Fruit fly (Drosophila melanogaster): Measurements from ENCODE around the gene Reps.

Gene Reps

DNA sequence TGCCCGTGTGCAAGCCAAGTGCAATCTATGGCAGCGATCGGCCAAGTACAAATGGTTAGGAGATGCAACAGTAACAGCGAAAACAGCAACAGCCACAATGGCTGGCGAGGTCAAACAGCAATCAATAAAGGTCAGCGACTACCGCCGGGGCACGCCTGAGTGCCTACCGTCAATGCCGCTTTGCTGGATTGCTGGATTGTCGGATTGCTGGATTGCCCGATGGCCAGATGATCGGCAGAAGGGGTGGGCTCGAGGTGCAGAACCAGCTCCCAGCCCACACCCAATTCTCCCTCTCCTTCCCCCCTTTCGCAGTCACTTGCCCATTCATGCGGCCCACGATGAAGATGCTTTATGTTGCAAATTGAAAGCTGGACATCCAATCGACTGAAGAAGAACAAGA lies 37.5 kb downstream of the Reps start:
- TF ChIP-seq CG32121 (GFP tag; IDR thresholded peaks at IDR 0.05) (no peak), Pif1A (GFP tag; optimal IDR thresholded peaks at IDR 0.05) (no peak), CG14655 (GFP tag; optimal IDR thresholded peaks at IDR 0.05) (no peak), EcR (GFP tag; optimal IDR thresholded peaks at IDR 0.05) (peak; percentile 37), CG13204 (GFP tag; optimal IDR thresholded peaks at IDR 0.05) (peak; percentile 65), CG8159 (tag; optimal IDR thresholded peaks at IDR 0.05) (no peak), CG4496 (GFP tag; IDR thresholded peaks at IDR 0.05) (no peak), CG12605 (GFP tag; IDR thresholded peaks at IDR 0.05) (no peak), D1 (tag; optimal IDR thresholded peaks at IDR 0.05) (no peak), fd96Ca (GFP tag; IDR thresholded peaks at IDR 0.05) (0 out of 3 replicates have a peak, but pooled peaks have one; percentile 5), CG15710 (tag; optimal IDR thresholded peaks at IDR 0.05) (no peak)

DNA sequence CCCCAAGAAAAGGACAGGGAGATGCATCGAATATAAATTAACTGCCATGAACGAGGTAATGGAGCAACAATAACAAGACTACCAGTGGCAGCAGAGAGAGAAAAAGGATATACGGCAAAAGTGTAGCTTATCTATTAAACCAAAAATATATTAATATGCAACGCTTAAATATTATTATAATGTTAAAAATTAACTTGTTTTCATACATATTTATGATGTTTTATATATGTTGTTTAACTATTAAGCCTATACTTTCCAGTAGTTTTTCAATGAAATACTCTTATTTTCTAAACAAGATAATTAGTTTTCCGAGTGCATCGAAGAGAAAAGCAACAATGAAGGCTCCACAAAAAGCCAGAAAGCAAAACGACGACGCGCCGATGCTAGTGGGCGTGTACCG lies 38.0 kb downstream of the Reps start:
- TF ChIP-seq CG12605 (GFP tag; IDR thresholded peaks at IDR 0.05) (peak; percentile 23; the same call in 1 of the 2 replicates), EcR (GFP tag; optimal IDR thresholded peaks at IDR 0.05) (no peak), CG14655 (GFP tag; optimal IDR thresholded peaks at IDR 0.05) (peak; percentile 46), CG9948 (tag; optimal IDR thresholded peaks at IDR 0.05) (peak; percentile 43), CG8159 (tag; optimal IDR thresholded peaks at IDR 0.05) (peak; percentile 67), CG34367 (tag; optimal IDR thresholded peaks at IDR 0.05) (peak; percentile 32), CG17806 (tag; optimal IDR thresholded peaks at IDR 0.05) (peak; percentile 59), CG4496 (GFP tag; IDR thresholded peaks at IDR 0.05) (no peak), Pif1A (GFP tag; optimal IDR thresholded peaks at IDR 0.05) (no peak), CG15710 (tag; optimal IDR thresholded peaks at IDR 0.05) (peak; percentile 59), CG8301 (tag; optimal IDR thresholded peaks at IDR 0.05) (peak; percentile 37), CG32121 (GFP tag; IDR thresholded peaks at IDR 0.05) (no peak), fd96Ca (GFP tag; IDR thresholded peaks at IDR 0.05) (no peak), D1 (tag; optimal IDR thresholded peaks at IDR 0.05) (peak; percentile 33)

DNA sequence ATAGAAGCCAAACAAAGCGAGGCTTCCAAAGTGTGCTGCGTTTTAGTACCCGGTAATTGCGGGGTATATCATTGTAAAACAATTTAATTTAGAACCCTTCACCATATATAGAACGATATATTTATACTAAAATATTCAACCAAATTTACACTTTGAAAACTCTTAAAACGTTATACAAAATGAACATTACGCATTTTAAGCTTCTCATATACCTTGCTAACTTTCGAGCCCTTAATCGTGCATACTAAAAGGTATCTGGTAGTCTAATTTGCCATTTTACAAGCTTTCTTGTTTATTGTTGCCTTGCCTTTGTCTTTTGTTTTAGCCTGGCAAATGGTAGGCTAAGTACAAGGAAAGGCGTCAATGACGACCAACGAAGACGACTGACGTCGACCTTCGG lies 38.5 kb downstream of the Reps start:
- TF ChIP-seq Pif1B (GFP tag; optimal IDR thresholded peaks at IDR 0.05) (peak; percentile 13), gl (tag; optimal IDR thresholded peaks at IDR 0.05) (no peak)

DNA sequence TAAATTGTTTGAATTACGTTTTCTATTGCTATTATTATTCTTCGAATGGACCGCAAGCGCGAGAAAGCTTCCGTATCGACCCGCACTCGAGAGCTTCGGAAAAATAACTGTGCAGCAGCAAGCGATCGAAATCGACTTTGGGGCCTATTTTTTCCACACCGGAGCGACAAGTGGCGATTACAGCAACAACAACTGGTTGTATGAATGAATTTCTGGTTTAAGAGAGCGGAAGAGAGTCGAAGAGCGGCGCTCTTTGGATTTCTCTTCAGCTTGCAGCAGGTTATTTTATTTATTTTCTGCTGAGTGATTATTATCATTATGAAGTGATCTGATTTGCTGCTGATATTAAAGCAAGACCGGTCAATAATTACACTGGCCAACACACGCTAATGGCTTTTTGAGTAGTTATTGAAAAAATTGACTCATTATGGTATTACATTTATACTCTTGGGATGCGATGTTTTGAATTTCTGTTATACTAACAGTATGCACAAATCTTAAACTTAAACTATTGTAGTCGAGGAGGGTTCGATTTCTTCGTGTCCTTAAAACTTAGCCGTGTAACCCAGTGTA lies 39.5 kb downstream of the Reps start, which contains the start of gene Samuel:
Gene Samuel (minus strand): TSS at position 112 of the 573 bp plus-strand sequence.
- TF ChIP-seq CG14655 (GFP tag; optimal IDR thresholded peaks at IDR 0.05) (peak; percentile 59), Ets98B (GFP tag; IDR thresholded peaks at IDR 0.05) (peak; percentile 73), CG10348 (GFP tag; IDR thresholded peaks at IDR 0.05) (no peak), CG13204 (GFP tag; optimal IDR thresholded peaks at IDR 0.05) (peak; percentile 54), fd96Ca (GFP tag; IDR thresholded peaks at IDR 0.05) (no peak; the same call in 2 of the 3 replicates), Pif1A (GFP tag; optimal IDR thresholded peaks at IDR 0.05) (peak; percentile 58), rn (GFP tag; IDR thresholded peaks at IDR 0.05) (no peak), EcR (GFP tag; optimal IDR thresholded peaks at IDR 0.05) (peak; percentile 58), Pif1B (GFP tag; optimal IDR thresholded peaks at IDR 0.05) (peak; percentile 70), CG8159 (tag; optimal IDR thresholded peaks at IDR 0.05) (peak; percentile 68), CG15710 (tag; optimal IDR thresholded peaks at IDR 0.05) (peak; percentile 49), CG34367 (tag; optimal IDR thresholded peaks at IDR 0.05) (peak; percentile 43), CG4496 (GFP tag; IDR thresholded peaks at IDR 0.05) (peak; percentile 62; the same call in 1 of the 3 replicates), CG9948 (tag; optimal IDR thresholded peaks at IDR 0.05) (peak; percentile 18), CG8301 (tag; optimal IDR thresholded peaks at IDR 0.05) (peak; percentile 50), Snoo (tag; optimal IDR thresholded peaks at IDR 0.05) (peak; percentile 38), CG12605 (GFP tag; IDR thresholded peaks at IDR 0.05) (peak; percentile 84), CG17806 (tag; optimal IDR thresholded peaks at IDR 0.05) (peak; percentile 57), CG32121 (GFP tag; IDR thresholded peaks at IDR 0.05) (0 out of 2 replicates have a peak, but pooled peaks have one; percentile 19), D1 (tag; optimal IDR thresholded peaks at IDR 0.05) (peak; percentile 31), gl (tag; optimal IDR thresholded peaks at IDR 0.05) (peak; percentile 50)

DNA sequence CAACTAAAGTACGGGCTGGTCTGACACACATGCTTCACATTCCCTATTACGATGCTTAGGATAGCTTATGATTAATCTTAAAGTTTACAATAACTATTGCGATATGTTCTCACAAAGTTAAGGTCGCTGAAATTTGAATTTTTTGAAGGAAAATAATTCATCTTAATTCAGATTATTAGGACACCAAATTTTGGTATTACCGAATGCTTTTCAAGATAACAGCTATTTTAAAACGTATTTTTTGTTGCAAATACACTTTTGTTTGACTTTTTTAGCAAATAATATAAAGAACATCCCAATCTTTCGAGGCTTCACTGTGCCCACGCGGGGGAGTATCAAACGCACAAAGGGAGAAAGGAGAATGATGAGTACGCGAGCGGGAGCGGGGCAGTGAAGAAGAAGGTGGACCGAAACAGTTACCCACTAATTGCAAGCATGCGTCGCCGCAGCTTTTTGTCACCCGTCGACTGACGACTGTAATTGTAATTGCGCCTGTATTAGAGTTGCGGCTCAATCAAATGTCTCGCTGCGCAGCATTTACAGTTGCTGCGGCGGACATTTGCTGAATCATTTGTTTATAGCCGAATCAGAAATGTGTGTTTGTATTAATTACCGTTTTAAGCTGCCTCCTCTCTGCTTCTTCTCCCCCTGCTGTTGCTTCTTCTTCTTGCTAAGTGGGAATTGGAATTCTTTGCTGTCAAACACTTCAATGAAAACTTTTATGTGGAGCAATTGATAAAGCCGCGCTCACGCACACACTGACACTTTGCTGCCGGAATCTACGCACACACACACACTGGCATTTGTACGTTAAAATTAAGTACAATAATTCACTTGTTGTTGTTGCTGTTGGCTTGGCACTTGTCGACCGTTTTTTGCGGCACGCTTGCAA lies 40.3 kb downstream of the Reps start:
- TF ChIP-seq CG17806 (tag; optimal IDR thresholded peaks at IDR 0.05) = peak; percentile 15
- TF ChIP-seq CG8159 (tag; optimal IDR thresholded peaks at IDR 0.05) = peak; percentile 48
- TF ChIP-seq D1 (tag; optimal IDR thresholded peaks at IDR 0.05) = peak; percentile 11
- TF ChIP-seq EcR (GFP tag; optimal IDR thresholded peaks at IDR 0.05) = no peak
- TF ChIP-seq Pif1A (GFP tag; optimal IDR thresholded peaks at IDR 0.05) = peak; percentile 64
- TF ChIP-seq Snoo (tag; optimal IDR thresholded peaks at IDR 0.05) = peak; percentile 40
- TF ChIP-seq CG14655 (GFP tag; optimal IDR thresholded peaks at IDR 0.05) = peak; percentile 51
- TF ChIP-seq rn (GFP tag; IDR thresholded peaks at IDR 0.05) = no peak
- no peak for TF ChIP-seq CG13204 (GFP tag; optimal IDR thresholded peaks at IDR 0.05)
- no peak for TF ChIP-seq Pif1B (GFP tag; optimal IDR thresholded peaks at IDR 0.05)
- TF ChIP-seq CG9948 (tag; optimal IDR thresholded peaks at IDR 0.05) = peak; percentile 42
- TF ChIP-seq CG4496 (GFP tag; IDR thresholded peaks at IDR 0.05) = peak; percentile 51; the same call in 2 of the 3 replicates
- TF ChIP-seq CG32121 (GFP tag; IDR thresholded peaks at IDR 0.05) = 0 out of 2 replicates have a peak, but pooled peaks have one; percentile 55
- peak; percentile 36 for TF ChIP-seq CG8301 (tag; optimal IDR thresholded peaks at IDR 0.05)
- peak; percentile 36 for TF ChIP-seq CG15710 (tag; optimal IDR thresholded peaks at IDR 0.05)
- no peak for TF ChIP-seq CG10348 (GFP tag; IDR thresholded peaks at IDR 0.05)
- TF ChIP-seq Ets98B (GFP tag; IDR thresholded peaks at IDR 0.05) = peak; percentile 26; the same call in 1 of the 2 replicates

Measured in whole organism, pupa.